Worm (Caenorhabditis elegans) whole organism, L4 larva: ENCODE results near the gene Y73F8A.1159.
A peak's percentile ranks its signal among the peaks of the same experiment; 100 is the strongest.

ENCODE experiments used
- D1046.2 ChIP-seq: fragments of 200-800 bp; sonication (Bioruptor generic); IDR thresholded peaks from 2 replicates; pipeline ENCODE4 v1.3.6; 2022; ENCODE audit warnings: missing genetic modification characterization, missing compliant biosample characterization
- F37D6.2 ChIP-seq: sonication (generic microtip); optimal IDR thresholded peaks from 2 replicates; lab custom pipeline; 2016; ENCODE audit warnings: mild to moderate bottlenecking, missing genetic modification characterization, missing compliant biosample characterization
- T26A8.4 ChIP-seq: fragments of 200-800 bp; sonication (Bioruptor generic); IDR thresholded peaks from 2 replicates; pipeline ENCODE4 v1.3.6; 2022; ENCODE audit warnings: missing genetic modification characterization, missing compliant biosample characterization
- Y75B8A.6 ChIP-seq: fragments of 200-800 bp; sonication (Bioruptor generic); IDR thresholded peaks from 2 replicates; pipeline ENCODE4 v1.3.6; 2022; ENCODE audit warnings: missing genetic modification reagents, missing genetic modification characterization, missing compliant biosample characterization
- ZK337.2 ChIP-seq: fragments of 200-800 bp; sonication (Bioruptor generic); IDR thresholded peaks from 2 replicates; pipeline ENCODE4 v1.3.6; 2022; ENCODE audit warnings: missing genetic modification reagents, missing genetic modification characterization, missing compliant biosample characterization
- ZK546.5 ChIP-seq, 2 experiments: sonication (generic microtip); optimal IDR thresholded peaks; 2 replicates each; lab custom pipeline; 2017; ENCODE audit warnings: missing biosample characterization in 2 of 2, missing genetic modification characterization in 2 of 2
- aha-1 ChIP-seq: fragments of 150-350 bp; peaks from one replicate; lab custom pipeline; 2014; ENCODE audit warnings: missing biosample characterization, missing genetic modification characterization
- ama-1 ChIP-seq: fragments of 150-350 bp; optimal IDR thresholded peaks from 2 replicates; lab custom pipeline; 2014; ENCODE audit warnings: inconsistent platforms, mixed read lengths
- ceh-28 ChIP-seq: fragments of 150-350 bp; optimal IDR thresholded peaks from 2 replicates; lab custom pipeline; 2014; ENCODE audit warnings: missing biosample characterization, missing genetic modification reagents, missing genetic modification characterization
- ceh-44 ChIP-seq: fragments of 200-800 bp; sonication (Bioruptor generic); IDR thresholded peaks from 2 replicates; pipeline ENCODE4 v1.3.6; 2022; ENCODE audit warnings: missing genetic modification reagents, missing genetic modification characterization, missing compliant biosample characterization
- ctbp-1 ChIP-seq: fragments of 200-800 bp; sonication (Bioruptor generic); IDR thresholded peaks from 2 replicates; pipeline ENCODE4 v1.3.6; 2022; ENCODE audit warnings: missing genetic modification reagents, missing genetic modification characterization, missing compliant biosample characterization
- daf-8 ChIP-seq: fragments of 200-800 bp; sonication (Bioruptor generic); IDR thresholded peaks from 2 replicates; pipeline ENCODE4 v1.3.6; 2022; ENCODE audit warnings: missing genetic modification characterization, missing compliant biosample characterization
- dmd-6 ChIP-seq: fragments of 200-800 bp; sonication (Bioruptor generic); IDR thresholded peaks from 2 replicates; pipeline ENCODE4 v1.3.6; 2022; ENCODE audit warnings: missing genetic modification reagents, missing genetic modification characterization, missing compliant biosample characterization
- dmd-9 ChIP-seq: fragments of 200-800 bp; sonication (Bioruptor generic); IDR thresholded peaks from 2 replicates; pipeline ENCODE4 v1.3.6; 2022; ENCODE audit warnings: missing genetic modification reagents, missing genetic modification characterization, missing compliant biosample characterization
- duxl-1 ChIP-seq: sonication (generic microtip); optimal IDR thresholded peaks from 2 replicates; lab custom pipeline; 2016; ENCODE audit warnings: mild to moderate bottlenecking, missing genetic modification characterization, moderate library complexity, missing compliant biosample characterization; ENCODE audit not compliant: poor library complexity
- dve-1 ChIP-seq: sonication (generic microtip); optimal IDR thresholded peaks from 2 replicates; lab custom pipeline; 2017; ENCODE audit warnings: antibody characterized with exemption, mild to moderate bottlenecking, missing genetic modification characterization, missing compliant biosample characterization; ENCODE audit not compliant: insufficient read depth
- egl-27 ChIP-seq: sonication (generic microtip); optimal IDR thresholded peaks from 3 replicates; lab custom pipeline; 2017; ENCODE audit warnings: missing biosample characterization, missing genetic modification reagents, missing genetic modification characterization
- egl-43 ChIP-seq: fragments of 200-800 bp; sonication (Bioruptor generic); IDR thresholded peaks from 2 replicates; pipeline ENCODE4 v1.3.6; 2022; ENCODE audit warnings: missing genetic modification reagents, missing genetic modification characterization, missing compliant biosample characterization
- fkh-10 ChIP-seq: fragments of 150-350 bp; optimal IDR thresholded peaks from 2 replicates; lab custom pipeline; 2014; ENCODE audit warnings: missing biosample characterization, missing genetic modification reagents, missing genetic modification characterization
- hlh-11 ChIP-seq: fragments of 200-800 bp; sonication (Bioruptor generic); optimal IDR thresholded peaks from 2 replicates; lab custom pipeline; 2018; ENCODE audit warnings: mild to moderate bottlenecking, missing genetic modification characterization, missing compliant biosample characterization
- hmg-1.1 ChIP-seq: fragments of 200-800 bp; sonication (Bioruptor generic); IDR thresholded peaks from 2 replicates; pipeline ENCODE4 v1.3.6; 2022; ENCODE audit warnings: missing genetic modification reagents, missing genetic modification characterization, missing compliant biosample characterization
- jun-1 ChIP-seq: fragments of 150-350 bp; optimal IDR thresholded peaks from 2 replicates; lab custom pipeline; 2014; ENCODE audit warnings: missing biosample characterization, missing genetic modification reagents, missing genetic modification characterization
- lin-15B ChIP-seq: fragments of 150-350 bp; sonication (generic microtip); optimal IDR thresholded peaks from 3 replicates; lab custom pipeline; 2014; ENCODE audit warnings: missing biosample characterization, missing genetic modification characterization
- lir-3 ChIP-seq: sonication (generic microtip); optimal IDR thresholded peaks from 2 replicates; lab custom pipeline; 2016; ENCODE audit warnings: mild to moderate bottlenecking, missing genetic modification characterization, missing compliant biosample characterization
- lsy-2 ChIP-seq, 2 experiments: fragments of 150-350 bp in 1 of 2; sonication (generic microtip) in 1 of 2; optimal IDR thresholded peaks; 2 replicates each; lab custom pipeline; 2014 to 2017; ENCODE audit warnings: missing biosample characterization in 2 of 2, missing genetic modification characterization in 2 of 2
- mdl-1 ChIP-seq, 2 experiments: fragments of 150-350 bp in 1 of 2; sonication (generic microtip) in 1 of 2; optimal IDR thresholded peaks; 2 replicates each; lab custom pipeline; 2014 to 2017; ENCODE audit warnings: missing biosample characterization in 2 of 2, missing genetic modification characterization in 2 of 2
- mep-1 ChIP-seq: fragments of 150-350 bp; sonication (generic microtip); optimal IDR thresholded peaks from 3 replicates; lab custom pipeline; 2014; ENCODE audit warnings: missing biosample characterization, missing genetic modification characterization
- mxl-2 ChIP-seq: fragments of 200-800 bp; sonication (Bioruptor generic); conservative IDR thresholded peaks from 2 replicates; pipeline ENCODE4 v1.3.6; 2022; ENCODE audit warnings: missing genetic modification reagents, missing genetic modification characterization, missing compliant biosample characterization
- mxl-3 ChIP-seq: fragments of 200-800 bp; sonication (Bioruptor generic); optimal IDR thresholded peaks from 2 replicates; lab custom pipeline; 2018; ENCODE audit warnings: mild to moderate bottlenecking, missing genetic modification characterization, missing compliant biosample characterization
- nhr-28 ChIP-seq: fragments of 150-350 bp; optimal IDR thresholded peaks from 2 replicates; lab custom pipeline; 2014; ENCODE audit warnings: missing biosample characterization, missing genetic modification characterization
- pha-4 ChIP-seq, 2 experiments: fragments of 150-350 bp in 1 of 2; fragments of 200-800 bp in 1 of 2; sonication (Bioruptor generic) in 1 of 2; IDR thresholded peaks in 1 of 2; optimal IDR thresholded peaks in 1 of 2; 2 replicates each; pipeline versions ENCODE4 v1.3.6 to Lab custom; 2014 to 2022; ENCODE audit warnings: missing genetic modification characterization in 2 of 2, missing genetic modification reagents in 2 of 2, missing biosample characterization in 1 of 2, missing compliant biosample characterization in 1 of 2
- pqm-1 ChIP-seq: sonication (generic microtip); optimal IDR thresholded peaks from 2 replicates; lab custom pipeline; 2017; ENCODE audit warnings: missing biosample characterization, missing genetic modification characterization
- skn-1 ChIP-seq: fragments of 150-350 bp; optimal IDR thresholded peaks from 2 replicates; lab custom pipeline; 2014; ENCODE audit warnings: missing biosample characterization, missing genetic modification characterization
- snpc-1.2 ChIP-seq: fragments of 200-800 bp; sonication (Bioruptor generic); IDR thresholded peaks from 2 replicates; pipeline ENCODE4 v1.3.6; 2022; ENCODE audit warnings: missing genetic modification reagents, missing genetic modification characterization, missing compliant biosample characterization
- spr-3 ChIP-seq: fragments of 200-800 bp; sonication (Bioruptor generic); optimal IDR thresholded peaks from 2 replicates; lab custom pipeline; 2018; ENCODE audit warnings: mild to moderate bottlenecking, missing genetic modification characterization, missing compliant biosample characterization
- unc-62 ChIP-seq, 3 experiments: fragments of 150-350 bp in 1 of 3; sonication (generic microtip); optimal IDR thresholded peaks in 2 of 3; peaks in 1 of 3; 1 replicate in 1 of 3; 2 replicates in 2 of 3; lab custom pipeline; 2014 to 2017; ENCODE audit warnings: missing biosample characterization in 3 of 3, missing genetic modification characterization in 3 of 3, missing genetic modification reagents in 3 of 3, missing genotype in 1 of 3
- zfp-3 ChIP-seq: fragments of 200-800 bp; sonication (Bioruptor generic); conservative IDR thresholded peaks from 2 replicates; pipeline ENCODE4 v1.3.6; 2022; ENCODE audit warnings: missing genetic modification reagents, missing genetic modification characterization, missing compliant biosample characterization
- ztf-11 ChIP-seq: fragments of 150-350 bp; optimal IDR thresholded peaks from 2 replicates; lab custom pipeline; 2014; ENCODE audit warnings: missing biosample characterization, missing genetic modification characterization
- ztf-7 ChIP-seq: fragments of 150-350 bp; optimal IDR thresholded peaks from 2 replicates; lab custom pipeline; 2014; ENCODE audit warnings: missing biosample characterization, missing genetic modification characterization

Y73F8A.1159 gene

DNA sequence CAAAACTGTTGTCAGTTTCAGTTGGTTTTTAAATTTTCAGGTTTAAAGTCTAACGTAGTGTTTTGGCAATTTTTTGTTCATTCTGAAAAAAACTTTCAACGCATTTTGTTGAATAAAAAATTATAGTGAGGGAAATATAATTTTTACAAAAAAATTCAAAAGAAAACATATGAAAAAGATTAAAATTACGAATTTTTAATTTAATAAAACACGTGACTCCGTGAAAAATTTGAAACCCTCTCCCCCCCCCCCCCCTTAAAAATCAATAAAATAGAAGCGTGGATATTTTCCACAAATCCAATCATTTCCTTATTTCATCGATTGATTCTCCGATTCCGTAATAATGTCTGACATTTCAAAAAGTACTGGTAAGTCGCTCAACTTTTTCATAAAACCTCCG lies 12.7 kb downstream of the Y73F8A.1159 start, which contains the start of gene Y73F8A.20:
TSS of gene Y73F8A.20 (plus strand) at position 301 of the 400 bp plus-strand sequence.
- TF ChIP-seq ZK337.2 (no peak), ZK546.5 (tag; optimal IDR thresholded peaks at IDR 0.05; lab: Kevin White, UChicago) (no peak), Y75B8A.6 (GFP tag; lab: Robert Waterston, UW) (no peak), ctbp-1 (no peak), pha-4 (GFP tag; IDR thresholded peaks at IDR 0.05; lab: Robert Waterston, UW) (no peak), pha-4 (tag; optimal IDR thresholded peaks at IDR 0.05; lab: Kevin White, UChicago) (no peak), aha-1 (tag; lab: Kevin White, UChicago) (no peak), mep-1 (tag; lab: Kevin White, UChicago) (no peak), T26A8.4 (GFP tag; lab: Robert Waterston, UW) (no peak), ztf-7 (tag; lab: Kevin White, UChicago) (no peak), zfp-3 (GFP tag; lab: Robert Waterston, UW) (no peak), duxl-1 (no peak), jun-1 (tag; lab: Kevin White, UChicago) (no peak), skn-1 (tag; lab: Kevin White, UChicago) (no peak), mdl-1 (tag; optimal IDR thresholded peaks at IDR 0.05; lab: Kevin White, UChicago) (no peak), dve-1 (no peak), D1046.2 (no peak), lin-15B (no peak), dmd-9 (GFP tag; lab: Robert Waterston, UW) (no peak), F37D6.2 (tag; lab: Kevin White, UChicago) (no peak)

DNA sequence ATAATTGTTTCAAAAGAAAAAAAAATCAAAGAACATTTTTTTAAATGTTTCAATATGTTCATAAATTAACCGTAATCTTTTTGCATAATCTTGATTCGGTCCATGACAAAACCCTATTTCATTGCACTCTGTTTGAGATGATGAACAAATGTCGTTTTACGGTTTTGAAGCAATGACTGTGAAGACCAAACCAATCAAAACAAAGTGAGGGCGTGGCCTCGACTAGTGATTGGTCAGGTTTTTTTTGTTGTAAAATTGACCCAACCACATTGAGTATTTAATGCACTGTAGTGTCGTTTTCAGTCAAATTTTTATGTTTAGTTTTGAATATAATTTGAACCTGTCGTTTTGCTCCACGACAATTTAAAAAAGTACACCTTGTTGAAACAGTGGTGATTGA lies 13.4 kb downstream of the Y73F8A.1159 start:
- no peak for TF ChIP-seq dmd-6 (GFP tag; lab: Robert Waterston, UW)
- TF ChIP-seq fkh-10 (GFP tag; lab: Kevin White, UChicago), result no peak
- TF ChIP-seq unc-62 (GFP tag; optimal IDR thresholded peaks at IDR 0.05 in 1 of 2; lab: Kevin White, UChicago), result no peak
- no peak for TF ChIP-seq unc-62 (tag; optimal IDR thresholded peaks at IDR 0.05; lab: Kevin White, UChicago)
- no peak for TF ChIP-seq F37D6.2 (tag; lab: Kevin White, UChicago)
- TF ChIP-seq ceh-44 (GFP tag; lab: Robert Waterston, UW), result no peak
- no peak for TF ChIP-seq dve-1

DNA sequence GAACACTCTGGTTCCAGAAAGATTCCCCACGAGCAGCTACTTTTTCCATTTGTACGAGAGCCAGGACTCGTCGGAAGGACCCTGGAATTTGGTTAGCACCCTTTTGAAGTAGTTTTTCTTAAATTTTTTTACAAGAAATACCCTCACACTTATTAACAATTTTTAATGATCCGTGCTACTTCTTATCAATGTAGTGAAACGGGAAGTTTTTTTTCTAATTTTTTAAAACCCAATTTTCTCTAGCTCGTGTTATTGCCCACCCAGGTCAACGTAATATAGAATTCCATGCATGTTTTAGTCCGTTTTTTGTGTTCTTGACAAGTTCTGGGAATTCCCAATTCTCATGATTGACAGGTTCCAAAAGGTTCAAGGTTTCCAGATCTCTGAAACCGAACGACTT lies 28.9 kb downstream of the Y73F8A.1159 start:
- TF ChIP-seq hmg-1.1 (GFP tag; lab: Robert Waterston, UW), result no peak
- no peak for TF ChIP-seq pqm-1 (tag; lab: Kevin White, UChicago)
- TF ChIP-seq D1046.2, result no peak
- peak in 1 of 2 experiments; percentile 64 for TF ChIP-seq unc-62 (GFP tag; optimal IDR thresholded peaks at IDR 0.05 in 1 of 2; lab: Kevin White, UChicago)
- no peak for TF ChIP-seq unc-62 (tag; optimal IDR thresholded peaks at IDR 0.05; lab: Kevin White, UChicago)
- TF ChIP-seq aha-1 (tag; lab: Kevin White, UChicago), result peak; percentile 62
- no peak for TF ChIP-seq hlh-11
- no peak for TF ChIP-seq egl-43 (GFP tag; lab: Robert Waterston, UW)

DNA sequence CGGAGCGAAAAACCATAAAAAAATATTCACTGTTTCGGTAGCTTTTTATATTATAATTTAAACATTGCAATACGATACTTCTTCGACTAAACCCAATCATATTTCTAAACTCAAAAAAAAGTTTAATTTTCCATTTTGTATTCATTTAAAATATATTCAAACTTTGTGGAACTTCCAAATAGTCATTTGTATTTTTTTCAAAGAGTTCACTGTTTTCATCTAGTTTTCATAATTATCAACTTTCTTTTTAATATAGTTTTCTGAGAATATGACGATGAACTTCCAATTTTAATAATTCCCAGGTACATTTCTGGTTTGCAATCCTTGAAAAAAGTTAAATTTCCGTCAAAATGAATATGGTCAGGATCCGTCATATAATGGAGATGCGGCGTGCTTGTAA lies 29.6 kb downstream of the Y73F8A.1159 start, which contains the start of gene cpna-4:
TSS of gene cpna-4 (plus strand) at position 301 of the 400 bp plus-strand sequence.
- no peak for TF ChIP-seq nhr-28 (tag; lab: Kevin White, UChicago)
- no peak for TF ChIP-seq ama-1 (lab: Kevin White, UChicago)
- TF ChIP-seq lsy-2 (tag; optimal IDR thresholded peaks at IDR 0.05; lab: Kevin White, UChicago), result no peak
- no peak for TF ChIP-seq mxl-3 (GFP tag; lab: Kevin White, UChicago)
- TF ChIP-seq mxl-2 (GFP tag; lab: Robert Waterston, UW), result no peak
- TF ChIP-seq egl-27, result no peak
- TF ChIP-seq ztf-11 (tag; lab: Kevin White, UChicago), result no peak
- no peak for TF ChIP-seq snpc-1.2 (GFP tag; lab: Robert Waterston, UW)
- no peak for TF ChIP-seq lir-3 (tag; lab: Kevin White, UChicago)
- TF ChIP-seq daf-8 (GFP tag; lab: Robert Waterston, UW), result no peak
- no peak for TF ChIP-seq fkh-10 (GFP tag; lab: Kevin White, UChicago)
- no peak for TF ChIP-seq ceh-28 (tag; lab: Kevin White, UChicago)
- no peak for TF ChIP-seq spr-3 (GFP tag; lab: Kevin White, UChicago)
- TF ChIP-seq mdl-1 (tag; optimal IDR thresholded peaks at IDR 0.05; lab: Kevin White, UChicago), result no peak
- no peak for TF ChIP-seq hlh-11
